Fruit fly (Drosophila melanogaster) whole organism, prepupa: ENCODE results near the gene CG16953.
A peak's percentile ranks its signal among the peaks of the same experiment; 100 is the strongest.

Experiments
- Blimp-1 ChIP-seq: fragments of 200-800 bp; sonication (Bioruptor generic); optimal IDR thresholded peaks from 3 replicates; lab custom pipeline; 2017; ENCODE audit warnings: missing biosample characterization, missing genetic modification characterization, mild to moderate bottlenecking, moderate library complexity, missing genetic modification reagents
- CG10631 ChIP-seq: fragments of 200-800 bp; sonication (Bioruptor generic); optimal IDR thresholded peaks from 2 replicates; lab custom pipeline; 2016; ENCODE audit warnings: missing biosample characterization, missing genetic modification characterization
- CG11762 ChIP-seq: fragments of 200-800 bp; sonication (Bioruptor generic); optimal IDR thresholded peaks from 3 replicates; lab custom pipeline; 2016; ENCODE audit warnings: missing biosample characterization, missing genetic modification characterization; ENCODE audit not compliant: insufficient read depth
- CG1621 ChIP-seq: fragments of 200-800 bp; sonication (Bioruptor generic); optimal IDR thresholded peaks from 3 replicates; lab custom pipeline; 2018; ENCODE audit warnings: missing biosample characterization, mild to moderate bottlenecking, missing genetic modification characterization
- CG16779 ChIP-seq: fragments of 200-800 bp; sonication (Bioruptor generic); optimal IDR thresholded peaks from 3 replicates; lab custom pipeline; 2017; ENCODE audit warnings: missing biosample characterization, mild to moderate bottlenecking, missing genetic modification characterization
- CG3032 ChIP-seq: fragments of 200-800 bp; optimal IDR thresholded peaks from 2 replicates; lab custom pipeline; 2019; ENCODE audit warnings: missing biosample characterization, mild to moderate bottlenecking, missing genetic modification characterization, moderate library complexity
- CG32006 ChIP-seq: fragments of 200-800 bp; sonication (Bioruptor generic); optimal IDR thresholded peaks from 3 replicates; lab custom pipeline; 2017; ENCODE audit warnings: missing biosample characterization, mild to moderate bottlenecking, missing genetic modification characterization
- CG34406 ChIP-seq: fragments of 200-800 bp; sonication (Bioruptor generic); optimal IDR thresholded peaks from 3 replicates; lab custom pipeline; 2016; ENCODE audit warnings: missing biosample characterization, missing genetic modification characterization
- CG4318 ChIP-seq: fragments of 200-800 bp; sonication (Bioruptor generic); optimal IDR thresholded peaks from 3 replicates; lab custom pipeline; 2017; ENCODE audit warnings: missing biosample characterization, mild to moderate bottlenecking, missing genetic modification characterization
- CG6163 ChIP-seq: fragments of 200-800 bp; sonication (Bioruptor generic); IDR thresholded peaks from 3 replicates; pipeline ENCODE4 v1.3.6; 2022; ENCODE audit warnings: missing biosample characterization, missing genetic modification characterization
- CG6276 ChIP-seq: fragments of 200-800 bp; sonication (Bioruptor generic); optimal IDR thresholded peaks from 2 replicates; lab custom pipeline; 2017; ENCODE audit warnings: missing biosample characterization, mild to moderate bottlenecking, missing genetic modification characterization
- CG6792 ChIP-seq: fragments of 200-800 bp; sonication (Bioruptor generic); optimal IDR thresholded peaks from 3 replicates; lab custom pipeline; 2016; ENCODE audit warnings: missing biosample characterization, missing genetic modification characterization
- CG6808 ChIP-seq: fragments of 200-800 bp; sonication (Bioruptor generic); optimal IDR thresholded peaks from 3 replicates; lab custom pipeline; 2017; ENCODE audit warnings: missing biosample characterization, missing genetic modification characterization, mild to moderate bottlenecking, moderate library complexity, missing genetic modification reagents
- CG6854 ChIP-seq: fragments of 200-800 bp; sonication (Bioruptor generic); optimal IDR thresholded peaks from 2 replicates; lab custom pipeline; 2017; ENCODE audit warnings: missing biosample characterization, mild to moderate bottlenecking, missing genetic modification characterization
- CG7368 ChIP-seq: fragments of 200-800 bp; sonication (Bioruptor generic); optimal IDR thresholded peaks from 3 replicates; lab custom pipeline; 2016; ENCODE audit warnings: missing biosample characterization, missing genetic modification characterization
- CG8319 ChIP-seq: fragments of 200-800 bp; sonication (Bioruptor generic); optimal IDR thresholded peaks from 3 replicates; lab custom pipeline; 2016; ENCODE audit warnings: missing biosample characterization, missing genetic modification characterization
- CG8632 ChIP-seq: fragments of 200-800 bp; sonication (Bioruptor generic); optimal IDR thresholded peaks from 3 replicates; lab custom pipeline; 2016; ENCODE audit warnings: missing biosample characterization, missing genetic modification characterization
- Eip78C ChIP-seq: fragments of 200-800 bp; sonication (Bioruptor generic); peaks from one replicate; lab custom pipeline; 2016; ENCODE audit warnings: missing biosample characterization, missing genetic modification characterization
- Gug ChIP-seq: fragments of 200-800 bp; sonication (Bioruptor generic); IDR thresholded peaks from 2 replicates; pipeline ENCODE4 v1.3.6; 2022; ENCODE audit warnings: missing biosample characterization, missing genetic modification characterization
- Hr39 ChIP-seq: fragments of 200-800 bp; sonication (Bioruptor generic); optimal IDR thresholded peaks from 2 replicates; lab custom pipeline; 2016; ENCODE audit warnings: missing biosample characterization, missing genetic modification characterization
- Hr4 ChIP-seq: fragments of 200-800 bp; sonication (Bioruptor generic); optimal IDR thresholded peaks from 3 replicates; lab custom pipeline; 2016; ENCODE audit warnings: missing biosample characterization, missing genetic modification characterization
- Met ChIP-seq: fragments of 200-800 bp; sonication (Bioruptor generic); optimal IDR thresholded peaks from 3 replicates; lab custom pipeline; 2016; ENCODE audit warnings: missing biosample characterization, missing genetic modification characterization
- Smox ChIP-seq: fragments of 200-800 bp; sonication (Bioruptor generic); optimal IDR thresholded peaks from 3 replicates; lab custom pipeline; 2016; ENCODE audit warnings: missing biosample characterization, missing genetic modification characterization
- Sox102F ChIP-seq: fragments of 200-800 bp; sonication (Bioruptor generic); optimal IDR thresholded peaks from 2 replicates; lab custom pipeline; 2016; ENCODE audit warnings: missing biosample characterization, mild to moderate bottlenecking, missing genetic modification characterization
- Sox14 ChIP-seq: fragments of 200-800 bp; sonication (Bioruptor generic); optimal IDR thresholded peaks from 3 replicates; lab custom pipeline; 2016; ENCODE audit warnings: missing biosample characterization, missing genetic modification characterization
- dac ChIP-seq: fragments of 200-800 bp; sonication (Bioruptor generic); optimal IDR thresholded peaks from 2 replicates; lab custom pipeline; 2017; ENCODE audit warnings: missing biosample characterization, mild to moderate bottlenecking, missing genetic modification characterization
- dsx ChIP-seq: fragments of 200-800 bp; optimal IDR thresholded peaks from 3 replicates; lab custom pipeline; 2019; ENCODE audit warnings: missing biosample characterization, mild to moderate bottlenecking, missing genetic modification characterization, moderate library complexity; ENCODE audit not compliant: poor library complexity, severe bottlenecking
- eg ChIP-seq: fragments of 200-800 bp; sonication (Bioruptor generic); IDR thresholded peaks from 3 replicates; pipeline ENCODE4 v1.3.6; 2022; ENCODE audit warnings: missing biosample characterization, missing genetic modification characterization
- esn ChIP-seq: fragments of 200-800 bp; sonication (Bioruptor generic); optimal IDR thresholded peaks from 2 replicates; lab custom pipeline; 2016; ENCODE audit warnings: missing biosample characterization, mild to moderate bottlenecking, missing genetic modification characterization, moderate library complexity
- pdm3 ChIP-seq: fragments of 200-800 bp; sonication (Bioruptor generic); optimal IDR thresholded peaks from 3 replicates; lab custom pipeline; 2016; ENCODE audit warnings: missing biosample characterization, missing genetic modification characterization
- spab ChIP-seq: fragments of 200-800 bp; sonication (Bioruptor generic); optimal IDR thresholded peaks from 2 replicates; lab custom pipeline; 2017; ENCODE audit warnings: missing biosample characterization, mild to moderate bottlenecking, missing genetic modification characterization, missing genetic modification reagents
- ss ChIP-seq, 2 experiments: fragments of 200-800 bp; sonication (Bioruptor generic); optimal IDR thresholded peaks; 2 replicates in 1 of 2; 3 replicates in 1 of 2; lab custom pipeline; 2017 to 2018; ENCODE audit warnings: mild to moderate bottlenecking in 2 of 2, missing biosample characterization in 2 of 2, missing genetic modification characterization in 2 of 2, moderate library complexity in 1 of 2
- svp ChIP-seq: fragments of 200-800 bp; sonication (Bioruptor generic); peaks from one replicate; lab custom pipeline; 2016; ENCODE audit warnings: missing biosample characterization, missing genetic modification characterization

The CG16953 gene

dm6 chr3R:20626123-20626522 is 40.5 kb upstream of the CG16953 start:
- TF ChIP-seq CG8319 (GFP tag; lab: Kevin White, UChicago) (no peak), Met (GFP tag; lab: Kevin White, UChicago) (no peak)

- TF ChIP-seq CG6163 (GFP tag; lab: Robert Waterston, UW), result no peak
- TF ChIP-seq CG3032, result no peak
- TF ChIP-seq Smox (GFP tag; lab: Kevin White, UChicago), result no peak
- TF ChIP-seq, all 60 proteins: peak for 0
Observed at dm6 chr3R:20622297-20623168, 36.9 kb upstream of the CG16953 start.

- no peak for TF ChIP-seq ss (GFP tag; optimal IDR thresholded peaks at IDR 0.05; lab: Kevin White, UChicago)
- peak; percentile 8 for TF ChIP-seq Sox14 (GFP tag; lab: Kevin White, UChicago)
Observed at dm6 chr3R:20621805-20622286, 36.2 kb upstream of the CG16953 start, which contains the start of gene H. H (plus strand) TSS chr3R:20621938.

- no peak for TF ChIP-seq CG4318 (GFP tag; lab: Kevin White, UChicago)
- no peak for TF ChIP-seq esn
- no peak for TF ChIP-seq CG1621 (tag; lab: Kevin White, UChicago)
- TF ChIP-seq CG10631 (GFP tag; lab: Kevin White, UChicago), result no peak
- no peak for TF ChIP-seq Hr4 (GFP tag; lab: Kevin White, UChicago)
- TF ChIP-seq CG7368 (GFP tag; lab: Kevin White, UChicago), result no peak
- TF ChIP-seq CG6276 (GFP tag; lab: Kevin White, UChicago), result no peak
- TF ChIP-seq CG16779, result no peak
- no peak for TF ChIP-seq CG6808 (GFP tag; lab: Kevin White, UChicago)
- TF ChIP-seq CG3032, result no peak
- no peak for TF ChIP-seq CG32006 (GFP tag; lab: Kevin White, UChicago)
Observed at dm6 chr3R:20618947-20619346, 33.3 kb upstream of the CG16953 start.

- TF ChIP-seq Eip78C (GFP tag; lab: Kevin White, UChicago) (peak; percentile 22), CG6276 (GFP tag; lab: Kevin White, UChicago) (no peak)
Observed at dm6 chr3R:20617583-20617982, 31.9 kb upstream of the CG16953 start, which contains the start of gene CG5466. CG5466 (plus strand) TSS chr3R:20617883.

- TF ChIP-seq CG10631 (GFP tag; lab: Kevin White, UChicago), result no peak
- no peak for TF ChIP-seq Hr4 (GFP tag; lab: Kevin White, UChicago)
- TF ChIP-seq spab (GFP tag; lab: Kevin White, UChicago), result no peak
- no peak for TF ChIP-seq CG6792 (GFP tag; lab: Kevin White, UChicago)
- TF ChIP-seq Hr39, result no peak
- no peak for TF ChIP-seq eg (GFP tag; lab: Robert Waterston, UW)
- no peak for TF ChIP-seq CG6854 (GFP tag; lab: Kevin White, UChicago)
- TF ChIP-seq Sox102F (GFP tag; lab: Kevin White, UChicago), result no peak
- no peak for TF ChIP-seq CG7368 (GFP tag; lab: Kevin White, UChicago)
- TF ChIP-seq pdm3 (GFP tag; lab: Kevin White, UChicago), result no peak
- TF ChIP-seq dsx (GFP tag; lab: Kevin White, UChicago), result no peak
- no peak for TF ChIP-seq dac (GFP tag; lab: Kevin White, UChicago)
- no peak for TF ChIP-seq CG8632 (GFP tag; lab: Kevin White, UChicago)
- no peak for TF ChIP-seq Blimp-1
- TF ChIP-seq Gug (GFP tag; lab: Robert Waterston, UW), result no peak
- no peak for TF ChIP-seq CG34406 (GFP tag; lab: Kevin White, UChicago)
- no peak for TF ChIP-seq esn
- no peak for TF ChIP-seq svp (GFP tag; lab: Kevin White, UChicago)
- no peak for TF ChIP-seq CG11762 (GFP tag; lab: Kevin White, UChicago)
- TF ChIP-seq, all 60 proteins: peak for 0
Observed at dm6 chr3R:20616801-20617200, 31.2 kb upstream of the CG16953 start, which contains the start of gene CG15923. CG15923 (minus strand) TSS chr3R:20616901.
